Worm (Caenorhabditis elegans) whole organism, L4/young adult: ENCODE results near the gene mans-2.

Source experiments
- W03F9.2 ChIP-seq: fragments of 150-350 bp; optimal IDR thresholded peaks from 2 replicates; lab custom pipeline; 2014; ENCODE audit warnings: missing biosample characterization, missing genetic modification characterization
- dao-5 ChIP-seq: sonication (generic microtip); optimal IDR thresholded peaks from 2 replicates; lab custom pipeline; 2016; ENCODE audit warnings: missing genotype, missing genetic modification characterization, moderate library complexity, missing compliant biosample characterization
- him-1 ChIP-seq: sonication (generic microtip); optimal IDR thresholded peaks from 2 replicates; lab custom pipeline; 2016; ENCODE audit warnings: missing genotype, missing genetic modification reagents, missing genetic modification characterization, missing compliant biosample characterization

mans-2 gene

DNA sequence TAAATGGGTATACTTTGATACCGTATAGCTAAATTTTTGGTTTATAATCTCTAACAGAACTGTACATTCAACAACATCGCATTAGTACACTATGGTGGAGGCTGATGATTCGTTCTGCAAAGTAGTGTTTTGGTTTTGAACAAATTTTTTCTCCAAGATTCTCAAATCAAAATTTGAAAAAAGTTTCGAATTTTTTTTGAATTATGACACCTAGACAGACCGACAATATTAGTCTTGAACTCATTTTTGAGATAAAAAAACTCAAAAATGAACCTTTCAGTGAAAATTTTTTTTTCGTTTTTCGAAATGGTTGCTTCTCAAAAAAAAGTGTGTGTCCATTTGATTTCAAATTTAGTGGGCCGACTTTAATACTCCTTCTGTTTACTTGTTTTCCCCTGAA lies 39.9 kb downstream of the mans-2 start:
- TF ChIP-seq dao-5 (tag; lab: Kevin White, UChicago), result no peak
- no peak for TF ChIP-seq him-1
- TF ChIP-seq W03F9.2 (tag; lab: Kevin White, UChicago), result no peak

DNA sequence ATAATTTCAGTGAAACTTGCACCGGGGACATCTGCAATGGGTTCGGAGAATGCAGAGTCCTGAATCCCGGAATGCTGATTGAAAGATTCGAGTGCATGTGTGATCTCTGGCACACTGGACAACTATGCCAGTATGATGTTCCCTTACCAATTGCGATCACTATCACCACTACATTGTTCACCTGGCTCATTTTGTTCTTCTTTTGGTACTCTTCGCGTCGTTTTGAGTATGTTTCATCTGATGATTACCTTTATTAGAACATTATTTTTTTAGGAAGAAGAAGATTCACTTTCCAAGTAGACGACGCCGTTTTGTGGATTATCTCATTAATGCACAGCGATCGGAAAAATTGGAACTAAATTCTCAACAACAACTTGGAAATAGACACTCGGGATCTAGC lies 41.5 kb downstream of the mans-2 start:
- TF ChIP-seq him-1, result no peak
- TF ChIP-seq dao-5 (tag; lab: Kevin White, UChicago), result no peak
- no peak for TF ChIP-seq W03F9.2 (tag; lab: Kevin White, UChicago)

DNA sequence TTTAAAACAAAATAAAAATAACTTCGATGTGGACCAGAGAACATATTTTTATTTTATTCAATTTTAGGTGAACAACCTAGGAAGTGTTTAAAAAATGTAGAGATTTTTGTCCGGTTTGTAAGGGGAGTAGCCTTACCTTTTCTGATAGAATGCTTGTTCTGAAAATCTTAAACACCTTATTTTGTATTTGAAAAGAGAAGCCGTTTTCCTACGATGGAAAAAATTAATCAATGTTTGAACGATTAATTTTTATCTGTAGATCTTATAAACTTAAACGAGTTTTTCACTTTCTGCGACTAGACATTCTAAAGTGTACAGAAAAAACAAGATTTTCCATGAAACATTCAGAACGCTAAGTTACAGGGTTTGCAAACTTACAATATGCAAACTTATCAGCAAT lies 43.0 kb downstream of the mans-2 start, which contains the start of gene F58H1.6:
F58H1.6 (plus strand) TSS at position 301 of the 400 bp plus-strand sequence.
- TF ChIP-seq W03F9.2 (tag; lab: Kevin White, UChicago) (no peak), him-1 (no peak), dao-5 (tag; lab: Kevin White, UChicago) (no peak)

DNA sequence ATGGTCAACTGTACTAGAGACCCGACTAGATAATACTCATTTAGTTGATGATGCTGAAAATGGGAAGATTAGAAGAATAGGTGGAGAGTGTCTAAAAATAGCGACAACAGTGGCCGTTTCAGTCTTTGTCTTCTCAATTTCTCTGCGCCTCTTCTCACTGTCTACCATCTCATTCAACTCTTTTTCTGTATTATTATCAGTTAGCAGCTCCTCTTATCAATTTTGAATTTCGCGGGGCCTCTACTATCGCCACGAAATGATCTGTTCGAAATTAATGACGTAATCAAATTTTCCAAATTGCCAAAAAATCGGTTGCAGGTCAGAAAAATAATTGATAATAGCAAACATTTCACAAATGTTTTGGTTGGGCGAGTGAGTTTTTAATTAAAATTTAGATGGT lies 43.6 kb downstream of the mans-2 start:
- TF ChIP-seq dao-5 (tag; lab: Kevin White, UChicago), result no peak
- no peak for TF ChIP-seq W03F9.2 (tag; lab: Kevin White, UChicago)
- TF ChIP-seq him-1, result no peak

ce11 chrV:11940329-11940728 lies 45.0 kb downstream of the mans-2 start:
- TF ChIP-seq him-1 (no peak), W03F9.2 (tag; lab: Kevin White, UChicago) (no peak), dao-5 (tag; lab: Kevin White, UChicago) (no peak)

DNA sequence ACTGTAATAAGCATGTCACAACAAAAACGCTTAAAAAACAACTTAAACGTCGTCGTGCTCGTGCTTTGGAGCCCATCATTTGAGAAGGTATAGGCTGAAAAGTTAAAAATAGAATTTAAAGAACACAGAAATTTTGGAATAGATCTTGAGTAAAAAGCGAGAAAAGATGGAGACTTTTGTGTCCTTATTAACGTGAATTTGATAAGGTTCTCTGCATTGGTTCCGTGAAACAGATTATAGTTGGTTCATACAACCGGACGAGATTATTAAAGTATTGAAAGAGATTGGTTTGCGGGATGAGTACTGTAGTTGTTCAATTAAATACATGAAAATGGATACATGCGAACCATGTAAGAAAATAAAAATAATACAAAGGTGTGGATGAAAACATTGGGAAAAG lies 47.6 kb downstream of the mans-2 start, which contains the start of gene gpla-1:
gpla-1 (minus strand) TSS at position 101 of the 400 bp plus-strand sequence.
- TF ChIP-seq him-1 (no peak), dao-5 (tag; lab: Kevin White, UChicago) (no peak), W03F9.2 (tag; lab: Kevin White, UChicago) (no peak)

DNA sequence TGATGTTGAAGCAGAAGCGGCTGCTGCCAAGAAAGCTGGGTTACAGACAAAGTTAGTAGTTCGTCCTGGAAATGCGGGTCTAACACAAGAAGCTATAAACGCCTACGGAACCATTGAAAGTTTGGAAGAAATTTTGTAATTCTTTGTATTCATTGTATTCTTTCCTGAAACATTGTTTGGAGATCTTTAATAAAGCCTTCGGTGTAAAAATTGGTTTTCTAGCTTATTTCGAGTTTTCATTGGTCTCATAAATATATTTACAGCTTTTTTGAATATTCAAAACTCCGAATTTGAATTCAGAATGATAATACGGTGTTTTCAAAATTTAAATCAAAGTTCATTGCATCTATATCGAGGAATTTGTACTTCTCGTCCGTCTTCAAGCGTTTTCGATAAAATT lies 50.4 kb downstream of the mans-2 start, which contains the start of gene F58H1.8:
F58H1.8 (plus strand) TSS at position 301 of the 400 bp plus-strand sequence.
- TF ChIP-seq dao-5 (tag; lab: Kevin White, UChicago), result no peak
- no peak for TF ChIP-seq him-1
- no peak for TF ChIP-seq W03F9.2 (tag; lab: Kevin White, UChicago)

DNA sequence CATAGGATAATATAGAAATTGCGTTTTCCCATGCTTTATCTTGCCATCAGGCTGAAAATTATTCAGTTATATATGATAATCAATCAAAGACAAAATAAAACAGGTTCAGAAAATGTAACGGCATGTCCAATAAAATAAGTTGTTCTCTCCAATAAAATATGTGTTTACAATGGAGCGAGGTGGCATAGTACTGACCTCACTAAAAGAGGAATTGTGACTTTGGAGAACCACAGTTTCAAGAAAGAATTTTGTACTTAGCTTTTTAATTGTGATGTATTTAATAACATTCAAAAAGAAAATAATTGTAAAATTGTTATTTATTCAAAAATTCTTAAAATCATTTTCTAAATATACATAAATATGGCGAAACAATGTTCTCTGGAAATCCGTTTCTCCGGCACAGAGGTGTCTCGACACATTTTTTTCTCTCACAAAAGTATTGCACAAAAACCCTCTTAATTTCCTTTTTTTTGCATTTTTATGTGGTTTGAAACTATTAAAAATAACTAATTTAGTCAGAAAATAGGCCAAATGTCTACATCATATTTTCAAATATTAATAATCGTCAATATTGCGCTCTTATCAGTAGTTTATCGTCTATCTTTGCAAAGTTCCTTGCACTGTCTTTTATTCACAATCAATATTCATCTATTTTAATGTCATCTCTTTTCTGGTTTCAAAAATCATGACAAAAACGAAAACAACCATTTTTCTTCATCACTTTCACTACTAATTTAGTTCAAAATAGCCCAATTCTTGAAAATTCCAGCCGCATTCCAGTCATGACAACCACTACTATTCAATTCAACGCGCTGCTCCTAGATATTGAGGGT lies 51.9 kb downstream of the mans-2 start, which contains the start of the genes aman-2 and F58H1.3:
aman-2 (minus strand) TSS at position 51 of the 833 bp plus-strand sequence.
F58H1.3 (plus strand) TSS at position 783 of the 833 bp plus-strand sequence.
- TF ChIP-seq W03F9.2 (tag; lab: Kevin White, UChicago) (no peak), dao-5 (tag; lab: Kevin White, UChicago) (no peak), him-1 (no peak)
